Fruit fly (Drosophila melanogaster): Measurements from ENCODE around the gene tin.

Gene tin

dm6 chr3R:21330542-21330941 lies 48.2 kb upstream of the tin start (continued):
- TF ChIP-seq CG17802 (tag; optimal IDR thresholded peaks at IDR 0.05) (no peak), CG12299 (tag; optimal IDR thresholded peaks at IDR 0.05) (peak; percentile 58), CG18599 (GFP tag; optimal IDR thresholded peaks at IDR 0.05) (peak; percentile 79), disco-r (GFP tag; optimal IDR thresholded peaks at IDR 0.05) (no peak), ase (GFP tag; IDR thresholded peaks at IDR 0.05) (no peak), CG6791 (GFP tag; IDR thresholded peaks at IDR 0.05; ENCODE audit: partially characterized antibody) (no peak), ewg (GFP tag; optimal IDR thresholded peaks at IDR 0.05) (peak; percentile 19), odd (GFP tag; optimal IDR thresholded peaks at IDR 0.05) (peak; percentile 19), crc (GFP tag; optimal IDR thresholded peaks at IDR 0.05) (peak; percentile 43), CG4820 (GFP tag; optimal IDR thresholded peaks at IDR 0.05) (peak; percentile 27), CG11560 (tag; IDR thresholded peaks at IDR 0.05) (no peak), ATbp (GFP tag; optimal IDR thresholded peaks at IDR 0.05) (peak; percentile 49), wdn (GFP tag; IDR thresholded peaks at IDR 0.05) (0 out of 2 replicates have a peak, but pooled peaks have one; percentile 18), jumu (GFP tag; optimal IDR thresholded peaks at IDR 0.05) (no peak), CG14050 (GFP tag; IDR thresholded peaks at IDR 0.05) (no peak), otp (GFP tag; IDR thresholded peaks at IDR 0.05) (peak; percentile 49; the same call in 1 of the 3 replicates), nerfin-1 (tag; optimal IDR thresholded peaks at IDR 0.05) (peak; percentile 25), CG13296 (GFP tag; optimal IDR thresholded peaks at IDR 0.05) (peak; percentile 54), CG7745 (tag; optimal IDR thresholded peaks at IDR 0.05) (no peak), CG10543 (GFP tag; optimal IDR thresholded peaks at IDR 0.05) (no peak), ci (GFP tag; IDR thresholded peaks at IDR 0.05) (peak; percentile 84; the same call in 2 of the 3 replicates), fd64A (GFP tag; optimal IDR thresholded peaks at IDR 0.05) (no peak), HLH54F (GFP tag; optimal IDR thresholded peaks at IDR 0.05) (no peak), rib (GFP tag; IDR thresholded peaks at IDR 0.05) (no peak), Lim3 (GFP tag; IDR thresholded peaks at IDR 0.05) (no peak), gt (GFP tag; IDR thresholded peaks at IDR 0.05) (no peak), row (GFP tag; IDR thresholded peaks at IDR 0.05) (peak; percentile 75), tio (GFP tag; optimal IDR thresholded peaks at IDR 0.05) (peak; percentile 25), CG2202 (tag; optimal IDR thresholded peaks at IDR 0.05) (peak; percentile 61), CG11723 (GFP tag; optimal IDR thresholded peaks at IDR 0.05) (peak; percentile 38), CG32767 (GFP tag; IDR thresholded peaks at IDR 0.05) (0 out of 2 replicates have a peak, but pooled peaks have one; percentile 22), inv (GFP tag; IDR thresholded peaks at IDR 0.05; ENCODE audit: partially characterized antibody) (no peak), Dref (GFP tag; IDR thresholded peaks at IDR 0.05) (no peak), Nf-YA (GFP tag; IDR thresholded peaks at IDR 0.05) (no peak), slou (GFP tag; optimal IDR thresholded peaks at IDR 0.05) (no peak), Rx (GFP tag; IDR thresholded peaks at IDR 0.05) (no peak), CG8388 (GFP tag; optimal IDR thresholded peaks at IDR 0.05) (peak; percentile 67), E2f1 (GFP tag; IDR thresholded peaks at IDR 0.05) (peak; percentile 46; the same call in 1 of the 2 replicates), onecut (GFP tag; IDR thresholded peaks at IDR 0.05) (peak; percentile 54), CG18262 (tag; optimal IDR thresholded peaks at IDR 0.05) (peak; percentile 66), danr (GFP tag; IDR thresholded peaks at IDR 0.05) (no peak), pum (GFP tag; optimal IDR thresholded peaks at IDR 0.05) (peak; percentile 33), crp (GFP tag; optimal IDR thresholded peaks at IDR 0.05) (no peak), ap (GFP tag; IDR thresholded peaks at IDR 0.05) (peak; percentile 61; the same call in 1 of the 2 replicates), psq (GFP tag; optimal IDR thresholded peaks at IDR 0.05) (no peak), tgo (GFP tag; IDR thresholded peaks at IDR 0.05) (0 out of 3 replicates have a peak, but pooled peaks have one; percentile 15), amos (GFP tag; IDR thresholded peaks at IDR 0.05; ENCODE audit: partially characterized antibody) (no peak), chinmo (GFP tag; IDR thresholded peaks at IDR 0.05; ENCODE audit: partially characterized antibody) (no peak), CG11093 (GFP tag; IDR thresholded peaks at IDR 0.05) (no peak), Ravus (GFP tag; IDR thresholded peaks at IDR 0.05) (no peak), CG10565 (GFP tag; optimal IDR thresholded peaks at IDR 0.05) (no peak)

Data from whole organism, embryonic.